Fruit fly (Drosophila melanogaster) whole organism, larva: ENCODE results near the gene CG12535.
A peak's percentile ranks its signal among the peaks of the same experiment; 100 is the strongest.

Experiments used
- noc ChIP-seq: fragments of 200-800 bp; sonication (Bioruptor generic); optimal IDR thresholded peaks from 3 replicates; lab custom pipeline; 2019; ENCODE audit warnings: missing biosample characterization, mild to moderate bottlenecking, missing genetic modification characterization, moderate library complexity

The CG12535 gene

DNA sequence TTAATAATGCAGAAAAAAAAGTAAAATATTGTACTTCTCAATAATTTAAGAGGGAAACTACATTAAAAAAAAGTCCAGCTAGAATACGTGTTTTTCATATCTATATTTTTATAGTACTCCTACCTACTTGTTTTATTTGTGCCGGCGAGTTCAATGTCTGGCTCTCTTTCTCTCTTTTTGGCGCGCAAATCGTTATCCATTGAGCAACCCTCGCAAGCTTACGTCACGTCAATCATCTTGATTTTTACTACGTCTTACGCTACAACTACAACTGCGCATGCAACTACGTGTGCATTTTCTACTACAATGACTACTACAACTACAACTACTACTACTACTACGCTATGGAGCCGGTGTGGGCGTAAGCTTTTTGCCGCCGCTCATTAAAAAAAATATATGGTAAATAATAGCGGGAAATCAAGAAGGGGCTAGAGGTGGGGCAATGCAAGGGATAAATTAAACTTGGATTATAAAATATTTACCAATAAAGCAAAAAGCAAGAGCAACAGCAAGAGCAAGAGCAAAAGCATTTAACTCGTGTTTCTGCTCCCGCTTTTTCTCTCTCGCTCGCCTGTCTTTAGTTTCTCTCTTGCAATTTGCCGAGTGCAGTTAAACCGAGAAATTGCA, 71.3 kb downstream of the CG12535 start:
- no peak for TF ChIP-seq noc (tag; lab: Kevin White, UChicago)

DNA sequence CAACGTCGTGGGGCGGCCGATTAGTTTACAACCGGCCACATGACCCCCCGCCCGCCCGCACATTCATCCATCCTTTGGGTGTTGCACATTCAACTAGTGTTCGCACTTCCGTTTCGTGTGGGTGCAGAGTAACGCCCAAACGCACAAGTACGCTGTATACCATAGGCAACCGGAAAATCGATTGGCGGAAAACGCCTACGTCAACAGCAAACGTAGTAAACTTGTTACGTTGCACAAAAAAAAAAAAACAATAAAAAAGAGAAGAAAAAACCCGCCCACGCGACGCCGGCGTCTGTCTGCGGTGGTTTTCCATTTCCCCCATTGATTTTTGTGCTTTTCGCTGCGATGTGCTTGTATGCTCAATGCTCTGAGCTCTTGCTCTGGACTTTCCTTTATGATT, 72.3 kb downstream of the CG12535 start:
- no peak for TF ChIP-seq noc (tag; lab: Kevin White, UChicago)

DNA sequence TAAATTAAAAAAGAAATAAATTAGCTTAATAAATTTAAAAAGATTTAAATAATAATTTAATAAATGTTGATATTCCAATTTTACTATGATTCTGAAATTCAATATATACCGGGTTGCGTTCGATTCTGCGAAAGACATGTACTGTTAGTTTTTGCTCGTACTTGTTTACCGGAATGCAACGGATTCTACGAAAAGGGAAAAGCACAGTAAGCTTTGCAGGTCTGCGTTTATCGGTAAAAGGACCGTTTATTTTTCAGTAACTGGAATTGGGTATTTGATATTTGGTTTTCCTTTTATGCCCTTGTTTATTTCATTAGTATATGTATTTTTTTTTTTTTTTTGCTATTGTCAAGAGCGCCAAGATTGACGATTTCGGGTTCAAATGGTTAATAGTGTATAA, 74.5 kb downstream of the CG12535 start:
- TF ChIP-seq noc (tag; lab: Kevin White, UChicago): no peak

DNA sequence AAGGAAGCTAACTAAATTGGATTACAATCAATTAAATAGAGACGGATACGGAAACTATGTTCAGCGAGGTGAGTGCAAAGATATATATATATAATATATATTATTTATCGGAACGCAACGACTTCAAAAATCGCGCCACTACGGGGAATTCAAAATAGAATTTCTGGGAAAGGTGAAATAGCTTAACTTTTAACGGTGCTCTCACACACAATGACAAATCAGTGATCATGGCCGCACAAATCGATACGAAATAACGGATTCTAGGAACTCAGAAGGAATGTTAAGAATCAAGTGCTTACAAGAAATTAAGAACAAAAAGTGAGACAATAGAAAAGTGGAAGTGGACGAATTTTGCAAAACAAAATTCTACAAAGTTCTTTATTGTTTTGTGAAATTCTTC, 75.1 kb downstream of the CG12535 start:
- TF ChIP-seq noc (tag; lab: Kevin White, UChicago): no peak

DNA sequence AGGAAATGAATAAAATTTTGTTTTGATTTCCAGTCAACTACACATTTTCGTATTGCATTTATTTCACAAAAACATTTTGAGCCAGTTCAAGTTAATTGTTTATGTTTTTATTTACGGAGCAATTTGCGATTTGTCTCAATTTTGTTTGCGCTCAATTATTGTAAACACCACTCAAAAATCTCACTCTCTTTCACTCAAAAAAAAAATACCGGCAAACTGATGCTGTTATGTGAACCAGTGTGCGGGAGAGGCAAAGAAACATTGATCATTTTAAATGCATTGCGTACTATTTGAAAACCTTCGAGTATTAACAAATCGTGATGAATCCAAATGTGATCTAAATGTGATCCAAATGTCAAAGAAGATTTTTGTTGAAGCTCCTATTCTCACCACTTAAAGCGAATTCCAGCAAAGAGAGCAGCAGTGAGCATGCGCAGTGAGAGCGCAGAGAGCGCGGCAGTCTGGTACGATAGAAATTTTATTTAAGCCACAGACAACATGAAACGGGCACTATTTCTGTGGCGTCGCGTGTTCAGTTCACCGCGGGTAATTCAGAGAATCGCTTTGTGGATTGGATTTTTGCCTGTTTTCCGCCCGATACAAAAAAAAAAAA, 76.0 kb downstream of the CG12535 start, which contains the start of gene Myc:
Gene Myc (plus strand): TSS at position 504 of the 613 bp plus-strand sequence.
- peak; percentile 14 for TF ChIP-seq noc (tag; lab: Kevin White, UChicago)

- TF ChIP-seq noc (tag; lab: Kevin White, UChicago): peak; percentile 30
These were observed 77.4 kb downstream of the CG12535 start for dm6 chrX:3371267-3371824.

dm6 chrX:3370455-3370854, 78.3 kb downstream of the CG12535 start:
- TF ChIP-seq noc (tag; lab: Kevin White, UChicago): no peak

dm6 chrX:3369324-3370033, 79.3 kb downstream of the CG12535 start:
- no peak for TF ChIP-seq noc (tag; lab: Kevin White, UChicago)

- no peak for TF ChIP-seq noc (tag; lab: Kevin White, UChicago)
These were observed 81.7 kb downstream of the CG12535 start for dm6 chrX:3366884-3367669.

dm6 chrX:3365586-3365985, 83.2 kb downstream of the CG12535 start:
- TF ChIP-seq noc (tag; lab: Kevin White, UChicago): peak; percentile 60

- TF ChIP-seq noc (tag; lab: Kevin White, UChicago): peak; percentile 75
These were observed 85.1 kb downstream of the CG12535 start for dm6 chrX:3363676-3364075.

DNA sequence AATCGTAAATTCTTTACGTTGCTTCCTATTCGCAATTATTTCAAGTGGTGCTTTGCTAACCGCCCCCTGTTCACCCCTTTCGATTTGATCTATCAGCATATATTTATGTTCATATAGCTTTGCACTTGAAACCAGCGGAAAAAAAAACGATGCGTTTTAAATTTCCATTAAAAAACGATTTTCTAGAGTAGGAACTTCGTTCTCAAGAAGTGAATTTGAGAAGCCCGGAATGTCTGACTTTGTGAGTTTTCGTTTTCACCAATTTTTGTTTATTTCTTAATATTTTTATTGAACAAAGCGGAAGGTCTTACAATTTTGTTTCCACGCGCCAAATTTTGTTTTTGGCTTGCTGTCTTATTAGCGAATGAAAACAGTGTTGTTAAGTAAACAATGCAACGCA, 86.3 kb downstream of the CG12535 start:
- no peak for TF ChIP-seq noc (tag; lab: Kevin White, UChicago)

DNA sequence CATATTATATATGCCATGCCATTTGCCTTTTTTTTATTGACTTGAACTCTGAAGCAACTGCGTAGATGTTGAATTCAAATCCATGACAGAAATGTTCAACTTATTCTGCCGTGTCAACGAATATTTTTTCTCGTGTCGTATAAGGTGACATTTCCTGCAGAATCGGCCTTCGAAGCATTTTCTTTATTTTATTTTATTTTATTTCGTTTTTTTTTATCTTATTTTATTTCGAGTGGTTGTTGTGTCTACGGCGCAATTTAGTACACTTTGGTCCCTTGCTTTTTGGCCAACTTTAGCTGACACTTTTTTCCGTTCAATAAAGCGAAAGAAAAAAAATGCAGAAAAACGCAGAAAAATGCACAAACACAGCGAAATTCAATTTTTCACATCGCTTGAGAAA, 87.1 kb downstream of the CG12535 start:
- TF ChIP-seq noc (tag; lab: Kevin White, UChicago): no peak

DNA sequence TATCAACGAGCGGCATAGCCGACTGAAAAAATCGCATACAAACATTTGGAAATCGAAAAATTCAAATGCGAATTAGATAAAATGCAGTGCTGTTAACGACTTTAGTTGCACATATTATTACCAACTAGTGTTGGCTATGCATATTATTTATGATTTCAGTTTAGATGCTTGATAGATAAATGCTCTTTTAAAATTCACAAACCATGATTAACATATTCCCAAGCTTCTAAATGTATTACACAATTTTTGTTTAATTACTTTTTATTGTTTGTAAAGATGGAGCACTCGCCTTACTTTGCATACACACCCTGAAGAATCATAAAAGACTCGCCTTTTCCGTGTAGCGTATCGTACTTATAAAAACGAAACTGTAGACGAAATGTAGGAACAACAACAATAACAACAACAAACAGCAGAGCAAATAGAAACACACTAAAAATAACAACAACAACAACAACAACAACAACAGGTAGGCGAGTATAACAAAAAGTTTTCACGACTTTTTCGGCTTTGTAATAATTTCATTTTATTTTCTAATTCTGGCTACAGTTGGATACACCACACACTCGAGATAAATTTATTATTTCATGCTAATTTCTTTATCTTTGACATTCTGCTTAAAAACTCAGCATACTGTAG, 88.2 kb downstream of the CG12535 start:
- TF ChIP-seq noc (tag; lab: Kevin White, UChicago): peak; percentile 83

- TF ChIP-seq noc (tag; lab: Kevin White, UChicago): no peak
These were observed 89.9 kb downstream of the CG12535 start for dm6 chrX:3358875-3359274.
